Fruit fly (Drosophila melanogaster): ENCODE data around the gene Skel.

DNA sequence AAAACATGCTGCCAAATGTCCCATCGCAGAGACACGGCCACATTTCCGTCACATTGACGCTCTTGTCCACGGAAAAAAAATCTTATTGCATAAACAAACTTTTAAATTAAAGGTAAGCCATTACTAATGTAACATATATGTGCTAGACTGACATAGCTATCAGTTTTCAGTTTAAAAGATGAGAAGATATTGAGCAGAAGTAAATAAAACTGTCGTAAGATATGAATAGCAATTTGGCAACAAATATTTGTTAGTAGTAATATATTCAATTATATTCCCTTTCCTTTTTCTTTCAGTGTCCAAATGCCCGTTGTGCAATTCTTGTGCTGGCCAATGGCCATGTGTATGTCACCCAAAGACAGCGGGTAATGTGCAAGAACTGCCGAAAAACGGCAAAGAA, 28.0 kb upstream of the Skel start:
- TF ChIP-seq CTCF (optimal IDR thresholded peaks at IDR 0.05) = no peak
- no peak for TF ChIP-seq CG8478 (optimal IDR thresholded peaks at IDR 0.05)

All from S2 (cell line).